Fruit fly (Drosophila melanogaster): Measurements from ENCODE around the gene repo.
A peak's percentile ranks its signal among the peaks of the same experiment; 100 is the strongest.

repo gene

dm6 chr3R:18235879-18236278, at the start of gene repo (continued):
- TF ChIP-seq pros (GFP tag; optimal IDR thresholded peaks at IDR 0.05) (no peak), exex (tag; optimal IDR thresholded peaks at IDR 0.05) (no peak), Lpt (GFP tag; optimal IDR thresholded peaks at IDR 0.05) (no peak), en (GFP tag; optimal IDR thresholded peaks at IDR 0.05) (no peak), psq (GFP tag; optimal IDR thresholded peaks at IDR 0.05) (no peak), fd3F (GFP tag; optimal IDR thresholded peaks at IDR 0.05) (no peak), Drgx (GFP tag; IDR thresholded peaks at IDR 0.05) (no peak), trh (GFP tag; optimal IDR thresholded peaks at IDR 0.05) (no peak), da (GFP tag; optimal IDR thresholded peaks at IDR 0.05) (no peak), mam (GFP tag; optimal IDR thresholded peaks at IDR 0.05) (no peak), CG32772 (GFP tag; IDR thresholded peaks at IDR 0.05) (peak; percentile 36; the same call in 1 of the 2 replicates), Scr (GFP tag; IDR thresholded peaks at IDR 0.05; ENCODE audit: partially characterized antibody) (0 out of 2 replicates have a peak, but pooled peaks have one; percentile 23), Xrp1 (GFP tag; IDR thresholded peaks at IDR 0.05) (no peak), seq (GFP tag; IDR thresholded peaks at IDR 0.05) (no peak), CG2199 (GFP tag; IDR thresholded peaks at IDR 0.05) (0 out of 3 replicates have a peak, but pooled peaks have one; percentile 53), CG1832 (GFP tag; optimal IDR thresholded peaks at IDR 0.05) (peak; percentile 90), tgo (GFP tag; IDR thresholded peaks at IDR 0.05) (no peak), Mad (GFP tag; optimal IDR thresholded peaks at IDR 0.05) (no peak), zfh1 (GFP tag; IDR thresholded peaks at IDR 0.05) (no peak), br (optimal IDR thresholded peaks at IDR 0.05) (no peak), H2.0 (GFP tag; IDR thresholded peaks at IDR 0.05) (no peak), Myb (GFP tag; optimal IDR thresholded peaks at IDR 0.05) (no peak), CG18262 (tag; optimal IDR thresholded peaks at IDR 0.05) (no peak), CG10959 (GFP tag; IDR thresholded peaks at IDR 0.05) (no peak), CG32532 (GFP tag; IDR thresholded peaks at IDR 0.05) (peak; percentile 31; the same call in 1 of the 2 replicates), gce (GFP tag; IDR thresholded peaks at IDR 0.05) (no peak), HmgZ (tag; optimal IDR thresholded peaks at IDR 0.05) (no peak), grau (tag; optimal IDR thresholded peaks at IDR 0.05) (no peak), disco-r (GFP tag; optimal IDR thresholded peaks at IDR 0.05) (no peak), Oaz (GFP tag; IDR thresholded peaks at IDR 0.05) (no peak), al (GFP tag; IDR thresholded peaks at IDR 0.05) (no peak), CG6791 (GFP tag; IDR thresholded peaks at IDR 0.05; ENCODE audit: partially characterized antibody) (peak; percentile 56; the same call in 2 of the 3 replicates), Aef1 (GFP tag; IDR thresholded peaks at IDR 0.05) (no peak), CG2678 (tag; optimal IDR thresholded peaks at IDR 0.05) (no peak), gcm (GFP tag; optimal IDR thresholded peaks at IDR 0.05) (peak; percentile 93), D19A (tag; optimal IDR thresholded peaks at IDR 0.05) (no peak), klu (GFP tag; IDR thresholded peaks at IDR 0.05) (no peak), CG10321 (GFP tag; IDR thresholded peaks at IDR 0.05) (peak; percentile 92), CG12744 (GFP tag; optimal IDR thresholded peaks at IDR 0.05) (no peak), CG18476 (GFP tag; optimal IDR thresholded peaks at IDR 0.05) (no peak), CG14050 (GFP tag; IDR thresholded peaks at IDR 0.05) (no peak), CG11504 (tag; optimal IDR thresholded peaks at IDR 0.05) (no peak), caup (GFP tag; optimal IDR thresholded peaks at IDR 0.05; ENCODE audit: severe bottlenecking) (no peak), Dip3 (GFP tag; optimal IDR thresholded peaks at IDR 0.05) (no peak), cg (GFP tag; optimal IDR thresholded peaks at IDR 0.05) (no peak), Doc2 (GFP tag; IDR thresholded peaks at IDR 0.05) (no peak), CG17829 (tag; optimal IDR thresholded peaks at IDR 0.05) (no peak), CG2875 (GFP tag; optimal IDR thresholded peaks at IDR 0.05) (no peak), mld (GFP tag; IDR thresholded peaks at IDR 0.05; ENCODE audit: partially characterized antibody) (no peak), nom (GFP tag; optimal IDR thresholded peaks at IDR 0.05) (no peak), Xbp1 (GFP tag; optimal IDR thresholded peaks at IDR 0.05) (no peak), CG6854 (GFP tag; optimal IDR thresholded peaks at IDR 0.05) (no peak), HmgD (GFP tag; optimal IDR thresholded peaks at IDR 0.05) (no peak)
